Worm (Caenorhabditis elegans): Measurements from ENCODE around the gene F25B3.2.

F25B3.2 gene

DNA sequence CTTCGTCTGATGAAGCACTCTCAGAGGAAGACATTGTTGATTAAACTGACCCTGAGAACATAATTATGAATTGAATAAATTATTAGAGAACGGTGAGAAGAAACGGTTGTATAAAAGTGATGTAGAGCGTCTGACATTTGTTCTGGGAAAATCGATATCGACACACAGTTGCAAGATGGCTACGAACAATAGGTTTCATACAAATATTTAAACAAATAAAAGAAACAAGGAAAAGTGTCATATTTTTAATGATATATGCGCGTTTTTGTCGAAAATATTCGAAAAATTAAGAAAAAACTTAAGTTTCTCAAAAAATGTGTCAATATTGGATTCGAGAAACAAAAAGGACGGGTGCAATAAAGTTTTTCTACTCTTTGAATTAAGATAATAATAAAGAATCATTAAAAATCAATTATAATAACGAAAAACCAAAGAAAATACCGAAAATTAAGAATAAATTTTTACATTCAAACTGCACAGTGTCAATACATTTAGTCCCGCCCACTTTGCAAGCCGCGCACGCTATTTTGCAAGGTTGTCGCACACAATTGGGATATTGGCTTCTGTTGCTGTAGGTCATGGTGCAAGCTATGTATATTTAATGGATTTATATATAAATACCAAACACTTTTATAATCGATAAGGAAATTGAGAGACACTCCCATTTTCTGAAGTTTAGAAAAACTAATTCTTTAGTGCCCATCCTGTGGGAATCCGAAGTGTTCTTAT, 5.7 kb downstream of the F25B3.2 start, which contains the start of gene rtfo-1 (continued):
- TF ChIP-seq sptf-1 (tag; optimal IDR thresholded peaks at IDR 0.05) = no peak
- no peak for TF ChIP-seq pqm-1 (tag; optimal IDR thresholded peaks at IDR 0.05)
- peak; percentile 38 for TF ChIP-seq snpc-4 (tag; optimal IDR thresholded peaks at IDR 0.05)
- TF ChIP-seq efl-1 (optimal IDR thresholded peaks at IDR 0.05) = peak; percentile 37 to 51
- peak; percentile 17 to 96 for TF ChIP-seq efl-1 (GFP tag; optimal IDR thresholded peaks at IDR 0.05 in 1 of 2)
- TF ChIP-seq sox-4 (tag; optimal IDR thresholded peaks at IDR 0.05) = no peak
- peak; percentile 39 for TF ChIP-seq tbx-2 (tag; optimal IDR thresholded peaks at IDR 0.05)
- peak; percentile 7 to 36 (median 35) for TF ChIP-seq ceh-82 (tag; optimal IDR thresholded peaks at IDR 0.05)
- TF ChIP-seq fkh-10 (GFP tag; optimal IDR thresholded peaks at IDR 0.05) = no peak
- no peak for TF ChIP-seq vab-15 (tag; optimal IDR thresholded peaks at IDR 0.05)
- no peak for TF ChIP-seq grh-1 (GFP tag; IDR thresholded peaks at IDR 0.05)
- no peak for TF ChIP-seq ces-1 (GFP tag; optimal IDR thresholded peaks at IDR 0.05)
- peak; percentile 41 for TF ChIP-seq lin-14 (GFP tag; optimal IDR thresholded peaks at IDR 0.05)
- no peak for TF ChIP-seq ceh-88 (GFP tag; IDR thresholded peaks at IDR 0.05)
- TF ChIP-seq xbp-1 (tag; optimal IDR thresholded peaks at IDR 0.05) = peak; percentile 54
- TF ChIP-seq elt-3 (tag; optimal IDR thresholded peaks at IDR 0.05) = no peak
- peak; percentile 38 for TF ChIP-seq hpl-2 (GFP tag; optimal IDR thresholded peaks at IDR 0.05)
- no peak for TF ChIP-seq zag-1 (tag; optimal IDR thresholded peaks at IDR 0.05)
- no peak for TF ChIP-seq nhr-84 (tag; optimal IDR thresholded peaks at IDR 0.05)
- no peak for TF ChIP-seq aly-2 (tag; optimal IDR thresholded peaks at IDR 0.05)
- no peak for TF ChIP-seq nhr-76 (tag; optimal IDR thresholded peaks at IDR 0.05)
- TF ChIP-seq mab-9 (GFP tag; IDR thresholded peaks at IDR 0.05) = no peak
- peak; percentile 29 for TF ChIP-seq nhr-19 (GFP tag; conservative IDR thresholded peaks at IDR 0.05)
- no peak for TF ChIP-seq hlh-4 (tag; optimal IDR thresholded peaks at IDR 0.05)
- TF ChIP-seq sup-37 (GFP tag; optimal IDR thresholded peaks at IDR 0.05) = no peak
- TF ChIP-seq lin-15B (tag; optimal IDR thresholded peaks at IDR 0.05) = no peak
- TF ChIP-seq nhr-20 (tag; optimal IDR thresholded peaks at IDR 0.05) = peak; percentile 45
- TF ChIP-seq nhr-12 (tag; optimal IDR thresholded peaks at IDR 0.05) = no peak
- TF ChIP-seq tlp-1 (tag; optimal IDR thresholded peaks at IDR 0.05) = no peak
- TF ChIP-seq blmp-1 (tag; optimal IDR thresholded peaks at IDR 0.05) = peak; percentile 28
- TF ChIP-seq unc-30 (tag; optimal IDR thresholded peaks at IDR 0.05) = no peak
- no peak for TF ChIP-seq Y116A8C.19 (tag; optimal IDR thresholded peaks at IDR 0.05; ENCODE audit: borderline replicate concordance)
- TF ChIP-seq mef-2 (tag; optimal IDR thresholded peaks at IDR 0.05) = no peak
- TF ChIP-seq dsc-1 (tag; optimal IDR thresholded peaks at IDR 0.05) = peak; percentile 35
- no peak for TF ChIP-seq lin-39 (tag; optimal IDR thresholded peaks at IDR 0.05)
- TF ChIP-seq snu-23 (GFP tag; optimal IDR thresholded peaks at IDR 0.05) = peak; percentile 60
- no peak for TF ChIP-seq egl-27 (tag; optimal IDR thresholded peaks at IDR 0.05)
- TF ChIP-seq lsy-2 (tag; optimal IDR thresholded peaks at IDR 0.05) = peak; percentile 36 to 41
- no peak for TF ChIP-seq F16B12.6 (tag; optimal IDR thresholded peaks at IDR 0.05)
- TF ChIP-seq C16A3.4 (tag; optimal IDR thresholded peaks at IDR 0.05) = peak; percentile 25
- TF ChIP-seq rnt-1 (tag; optimal IDR thresholded peaks at IDR 0.05) = peak; percentile 62
- peak; percentile 16 for TF ChIP-seq zip-4 (GFP tag; optimal IDR thresholded peaks at IDR 0.05)
- TF ChIP-seq ztf-11 (tag; optimal IDR thresholded peaks at IDR 0.05) = peak in 1 of 2 experiments; percentile 7
- peak; percentile 31 for TF ChIP-seq lir-3 (tag; optimal IDR thresholded peaks at IDR 0.05; ENCODE audit: poor library complexity)
- TF ChIP-seq ama-1 (optimal IDR thresholded peaks at IDR 0.05) = no peak
- no peak for TF ChIP-seq ceh-90 (tag; optimal IDR thresholded peaks at IDR 0.05)
- peak; percentile 56 for TF ChIP-seq swsn-7 (tag; optimal IDR thresholded peaks at IDR 0.05)
- no peak for TF ChIP-seq hlh-17 (GFP tag; optimal IDR thresholded peaks at IDR 0.05; ENCODE audit: borderline replicate concordance)
- peak; percentile 38 for TF ChIP-seq lin-13 (GFP tag; optimal IDR thresholded peaks at IDR 0.05)
- no peak for TF ChIP-seq fos-1 (tag; optimal IDR thresholded peaks at IDR 0.05)
- no peak for TF ChIP-seq nhr-77 (tag; optimal IDR thresholded peaks at IDR 0.05)
- TF ChIP-seq unc-62 (GFP tag; optimal IDR thresholded peaks at IDR 0.05) = no peak

All from whole organism, L1 larva.